Worm (Caenorhabditis elegans) whole organism, L2 larva: ENCODE measurements around the gene tbc-7.

Source experiments
- C34F6.9 ChIP-seq: fragments of 150-350 bp; optimal IDR thresholded peaks from 2 replicates; lab custom pipeline; 2014; ENCODE audit warnings: missing biosample characterization, missing genetic modification characterization
- F13H6.1 ChIP-seq: sonication (generic microtip); optimal IDR thresholded peaks from 2 replicates; lab custom pipeline; 2016; ENCODE audit warnings: missing genetic modification characterization, missing compliant biosample characterization
- R02D3.7 ChIP-seq: fragments of 150-350 bp; optimal IDR thresholded peaks from 2 replicates; lab custom pipeline; 2014; ENCODE audit warnings: missing biosample characterization, missing genetic modification characterization
- ZK546.5 ChIP-seq: sonication (generic microtip); optimal IDR thresholded peaks from 2 replicates; lab custom pipeline; 2017; ENCODE audit warnings: missing biosample characterization, missing genetic modification characterization
- alr-1 ChIP-seq: fragments of 150-350 bp; optimal IDR thresholded peaks from 2 replicates; lab custom pipeline; 2014; ENCODE audit warnings: missing biosample characterization, missing genetic modification characterization
- ama-1 ChIP-seq: fragments of 150-350 bp; optimal IDR thresholded peaks from 2 replicates; lab custom pipeline; 2018; ENCODE audit warnings: inconsistent platforms
- blmp-1 ChIP-seq: sonication (generic microtip); optimal IDR thresholded peaks from 2 replicates; lab custom pipeline; 2017; ENCODE audit warnings: missing genetic modification characterization, mild to moderate bottlenecking, missing compliant biosample characterization, antibody characterized with exemption, moderate library complexity; ENCODE audit not compliant: insufficient read depth
- ceh-16 ChIP-seq: fragments of 150-350 bp; optimal IDR thresholded peaks from 2 replicates; lab custom pipeline; 2014; ENCODE audit warnings: missing biosample characterization, missing genetic modification characterization
- ceh-82 ChIP-seq: fragments of 150-350 bp; optimal IDR thresholded peaks from 2 replicates; lab custom pipeline; 2014; ENCODE audit warnings: missing biosample characterization, missing genetic modification characterization
- dmd-4 ChIP-seq: sonication (generic microtip); optimal IDR thresholded peaks from 2 replicates; lab custom pipeline; 2017; ENCODE audit warnings: missing biosample characterization, missing genetic modification characterization
- egl-27 ChIP-seq: sonication (generic microtip); optimal IDR thresholded peaks from 3 replicates; lab custom pipeline; 2017; ENCODE audit warnings: missing biosample characterization, missing genetic modification reagents, missing genetic modification characterization
- elt-1 ChIP-seq: fragments of 150-350 bp; optimal IDR thresholded peaks from 2 replicates; lab custom pipeline; 2014; ENCODE audit warnings: missing biosample characterization, missing genetic modification characterization
- fos-1 ChIP-seq: fragments of 150-350 bp; optimal IDR thresholded peaks from 2 replicates; lab custom pipeline; 2014; ENCODE audit warnings: missing biosample characterization, missing genetic modification characterization
- gmeb-1 ChIP-seq: fragments of 150-350 bp; optimal IDR thresholded peaks from 2 replicates; lab custom pipeline; 2014; ENCODE audit warnings: missing biosample characterization, missing genetic modification characterization
- lin-11 ChIP-seq: fragments of 150-350 bp; sonication (generic microtip); optimal IDR thresholded peaks from 2 replicates; lab custom pipeline; 2014; ENCODE audit warnings: missing biosample characterization, missing genetic modification characterization, inconsistent platforms, mixed read lengths
- lin-13 ChIP-seq: fragments of 150-350 bp; optimal IDR thresholded peaks from 2 replicates; lab custom pipeline; 2014; ENCODE audit warnings: missing biosample characterization, missing genetic modification reagents, missing genetic modification characterization
- lin-39 ChIP-seq: fragments of 150-350 bp; optimal IDR thresholded peaks from 2 replicates; lab custom pipeline; 2014; ENCODE audit warnings: missing biosample characterization, missing genetic modification reagents, missing genetic modification characterization
- lsy-2 ChIP-seq, 2 experiments: fragments of 150-350 bp in 1 of 2; sonication (generic microtip) in 1 of 2; optimal IDR thresholded peaks; 2 replicates each; lab custom pipeline; 2014 to 2017; ENCODE audit warnings: missing biosample characterization in 2 of 2, missing genetic modification characterization in 2 of 2
- mab-5 ChIP-seq: fragments of 150-350 bp; optimal IDR thresholded peaks from 2 replicates; lab custom pipeline; 2014; ENCODE audit warnings: missing biosample characterization, missing genetic modification characterization
- mdl-1 ChIP-seq, 2 experiments: fragments of 150-350 bp in 1 of 2; sonication (generic microtip) in 1 of 2; optimal IDR thresholded peaks; 2 replicates each; lab custom pipeline; 2017; ENCODE audit warnings: missing biosample characterization in 2 of 2, missing genetic modification characterization in 2 of 2
- nhr-10 ChIP-seq: sonication (generic microtip); optimal IDR thresholded peaks from 2 replicates; lab custom pipeline; 2017; ENCODE audit warnings: missing biosample characterization, missing genetic modification characterization
- nhr-12 ChIP-seq: fragments of 150-350 bp; optimal IDR thresholded peaks from 2 replicates; lab custom pipeline; 2014; ENCODE audit warnings: missing biosample characterization, missing genetic modification characterization
- nhr-129 ChIP-seq: fragments of 150-350 bp; optimal IDR thresholded peaks from 2 replicates; lab custom pipeline; 2014; ENCODE audit warnings: missing biosample characterization, missing genetic modification characterization
- nhr-21 ChIP-seq: fragments of 150-350 bp; optimal IDR thresholded peaks from 2 replicates; lab custom pipeline; 2014; ENCODE audit warnings: missing biosample characterization, missing genetic modification characterization
- nhr-23 ChIP-seq: fragments of 150-350 bp; optimal IDR thresholded peaks from 2 replicates; lab custom pipeline; 2014; ENCODE audit warnings: missing biosample characterization, missing genetic modification reagents, missing genetic modification characterization
- nhr-237 ChIP-seq: fragments of 150-350 bp; optimal IDR thresholded peaks from 2 replicates; lab custom pipeline; 2014; ENCODE audit warnings: missing biosample characterization, missing genetic modification characterization
- nhr-25 ChIP-seq: fragments of 150-350 bp; sonication (generic microtip); optimal IDR thresholded peaks from 3 replicates; lab custom pipeline; 2014; ENCODE audit warnings: missing biosample characterization, missing genetic modification characterization
- nhr-6 ChIP-seq: fragments of 150-350 bp; optimal IDR thresholded peaks from 2 replicates; lab custom pipeline; 2014; ENCODE audit warnings: missing biosample characterization, missing genetic modification characterization
- peb-1 ChIP-seq: fragments of 150-350 bp; optimal IDR thresholded peaks from 2 replicates; lab custom pipeline; 2014; ENCODE audit warnings: missing biosample characterization, missing genetic modification characterization
- sem-4 ChIP-seq: fragments of 150-350 bp; optimal IDR thresholded peaks from 2 replicates; lab custom pipeline; 2014; ENCODE audit warnings: missing biosample characterization, missing genetic modification reagents, missing genetic modification characterization
- skn-1 ChIP-seq: sonication (generic microtip); optimal IDR thresholded peaks from 2 replicates; lab custom pipeline; 2017; ENCODE audit warnings: missing biosample characterization, missing genetic modification characterization
- sma-3 ChIP-seq: sonication (generic microtip); optimal IDR thresholded peaks from 2 replicates; lab custom pipeline; 2016; ENCODE audit warnings: missing genetic modification reagents, missing genetic modification characterization, missing compliant biosample characterization
- sma-9 ChIP-seq, 2 experiments: fragments of 150-350 bp in 1 of 2; sonication (generic microtip) in 1 of 2; optimal IDR thresholded peaks; 2 replicates each; lab custom pipeline; 2014 to 2016; ENCODE audit warnings: missing genetic modification characterization in 2 of 2, mild to moderate bottlenecking in 1 of 2, missing biosample characterization in 1 of 2, missing compliant biosample characterization in 1 of 2, missing genetic modification reagents in 1 of 2, moderate library complexity in 1 of 2
- snpc-4 ChIP-seq: fragments of 150-350 bp; optimal IDR thresholded peaks from 2 replicates; lab custom pipeline; 2014; ENCODE audit warnings: missing biosample characterization, missing genetic modification characterization
- unc-39 ChIP-seq: fragments of 150-350 bp; optimal IDR thresholded peaks from 2 replicates; lab custom pipeline; 2014; ENCODE audit warnings: missing biosample characterization, missing genetic modification characterization
- unc-55 ChIP-seq: fragments of 150-350 bp; sonication (generic microtip); optimal IDR thresholded peaks from 3 replicates; lab custom pipeline; 2014; ENCODE audit warnings: missing biosample characterization, missing genetic modification reagents, missing genetic modification characterization
- ztf-1 ChIP-seq: fragments of 200-800 bp; sonication (Bioruptor generic); conservative IDR thresholded peaks from 2 replicates; pipeline ENCODE4 v1.3.6; 2022; ENCODE audit warnings: missing genetic modification characterization, missing compliant biosample characterization
- ztf-11 ChIP-seq: sonication (generic microtip); optimal IDR thresholded peaks from 2 replicates; lab custom pipeline; 2017; ENCODE audit warnings: missing biosample characterization, missing genetic modification characterization

The tbc-7 gene

ce11 chrX:5152931-5153330, 18.9 kb downstream of the tbc-7 start:
- TF ChIP-seq nhr-12 (tag; lab: Kevin White, UChicago): no peak
- TF ChIP-seq dmd-4 (tag; lab: Kevin White, UChicago): no peak
- TF ChIP-seq lin-13 (GFP tag; lab: Kevin White, UChicago): no peak
- TF ChIP-seq blmp-1 (tag; lab: Kevin White, UChicago): no peak
- no peak for TF ChIP-seq skn-1 (tag; lab: Kevin White, UChicago)
- TF ChIP-seq lin-11 (tag; lab: Kevin White, UChicago): no peak
- no peak for TF ChIP-seq nhr-10
- no peak for TF ChIP-seq ztf-1 (GFP tag; lab: Robert Waterston, UW)
- no peak for TF ChIP-seq ama-1 (lab: Kevin White, UChicago)
- TF ChIP-seq alr-1 (tag; lab: Kevin White, UChicago): no peak
- TF ChIP-seq mdl-1 (tag; optimal IDR thresholded peaks at IDR 0.05; lab: Kevin White, UChicago): no peak
- no peak for TF ChIP-seq gmeb-1 (tag; lab: Kevin White, UChicago)
- no peak for TF ChIP-seq nhr-129 (tag; lab: Kevin White, UChicago)
- no peak for TF ChIP-seq F13H6.1 (tag; lab: Kevin White, UChicago)
- TF ChIP-seq nhr-23 (tag; lab: Kevin White, UChicago): no peak

ce11 chrX:5154278-5154677, 20.2 kb downstream of the tbc-7 start, which contains the start of gene C31H2.3:
C31H2.3 (minus strand) TSS chrX:5154378.
- TF ChIP-seq R02D3.7 (tag; lab: Kevin White, UChicago) (no peak), nhr-237 (tag; lab: Kevin White, UChicago) (no peak), unc-55 (GFP tag; lab: Kevin White, UChicago) (no peak), unc-39 (tag; lab: Kevin White, UChicago) (no peak), peb-1 (no peak), sma-3 (GFP tag; lab: Kevin White, UChicago) (no peak), sma-9 (GFP tag; optimal IDR thresholded peaks at IDR 0.05; lab: Kevin White, UChicago) (no peak), sma-9 (tag; optimal IDR thresholded peaks at IDR 0.05; lab: Kevin White, UChicago) (no peak), nhr-25 (tag; lab: Kevin White, UChicago) (no peak)

- TF ChIP-seq fos-1 (tag; lab: Kevin White, UChicago) (peak; percentile 29), dmd-4 (tag; lab: Kevin White, UChicago) (no peak)
- TF ChIP-seq, all 48 proteins: peak for 1
These were observed 25.6 kb downstream of the tbc-7 start, which contains the start of gene C31H2.4 for ce11 chrX:5159645-5160044. C31H2.4 (minus strand) TSS chrX:5159663.

- TF ChIP-seq egl-27 (tag; lab: Kevin White, UChicago) (no peak), nhr-12 (tag; lab: Kevin White, UChicago) (no peak), elt-1 (tag; lab: Kevin White, UChicago) (no peak)
These were observed 28.7 kb downstream of the tbc-7 start, which contains the start of gene EGAP5.1 for ce11 chrX:5162755-5163154. EGAP5.1 (plus strand) TSS chrX:5163055.

ce11 chrX:5164054-5164453, 30.0 kb downstream of the tbc-7 start:
- TF ChIP-seq ZK546.5 (tag; lab: Kevin White, UChicago) (no peak), lsy-2 (tag; optimal IDR thresholded peaks at IDR 0.05; lab: Kevin White, UChicago) (peak in 1 of 2 experiments; percentile 7), sem-4 (tag; lab: Kevin White, UChicago) (no peak), nhr-21 (tag; lab: Kevin White, UChicago) (peak; percentile 20)

ce11 chrX:5165037-5165436, 31.0 kb downstream of the tbc-7 start, which contains the start of gene mans-3:
mans-3 (plus strand) TSS chrX:5165395.
- TF ChIP-seq F13H6.1 (tag; lab: Kevin White, UChicago) (peak; percentile 91), snpc-4 (peak; percentile 68), lin-13 (GFP tag; lab: Kevin White, UChicago) (peak; percentile 87), nhr-6 (peak; percentile 88), skn-1 (tag; lab: Kevin White, UChicago) (peak; percentile 67), blmp-1 (tag; lab: Kevin White, UChicago) (peak; percentile 43), nhr-129 (tag; lab: Kevin White, UChicago) (peak; percentile 93), lsy-2 (tag; optimal IDR thresholded peaks at IDR 0.05; lab: Kevin White, UChicago) (peak; percentile 77 to 93), nhr-21 (tag; lab: Kevin White, UChicago) (peak; percentile 89), mdl-1 (tag; optimal IDR thresholded peaks at IDR 0.05; lab: Kevin White, UChicago) (peak; percentile 82 to 98), mab-5 (peak; percentile 80), ZK546.5 (tag; lab: Kevin White, UChicago) (no peak), unc-55 (GFP tag; lab: Kevin White, UChicago) (peak; percentile 86), nhr-12 (tag; lab: Kevin White, UChicago) (no peak), fos-1 (tag; lab: Kevin White, UChicago) (peak; percentile 88), dmd-4 (tag; lab: Kevin White, UChicago) (no peak), sem-4 (tag; lab: Kevin White, UChicago) (peak; percentile 89), ztf-11 (tag; lab: Kevin White, UChicago) (no peak), ceh-16 (peak; percentile 59), elt-1 (tag; lab: Kevin White, UChicago) (no peak), lin-39 (tag; lab: Kevin White, UChicago) (peak; percentile 23), peb-1 (no peak), nhr-25 (tag; lab: Kevin White, UChicago) (peak; percentile 90), gmeb-1 (tag; lab: Kevin White, UChicago) (peak; percentile 85), R02D3.7 (tag; lab: Kevin White, UChicago) (no peak), ceh-82 (tag; lab: Kevin White, UChicago) (no peak), unc-39 (tag; lab: Kevin White, UChicago) (no peak), nhr-10 (no peak), alr-1 (tag; lab: Kevin White, UChicago) (no peak), C34F6.9 (tag; lab: Kevin White, UChicago) (peak; percentile 92)
